Worm (Caenorhabditis elegans) whole organism, mixed stage, embryonic: ENCODE measurements around the gene sdz-33.
A peak's percentile ranks its signal among the peaks of the same experiment; 100 is the strongest.

Source experiments
- M03D4.4 ChIP-seq: sonication (generic microtip); optimal IDR thresholded peaks from 2 replicates; lab custom pipeline; 2017; ENCODE audit warnings: mild to moderate bottlenecking, missing genetic modification characterization, missing compliant biosample characterization
- bed-3 ChIP-seq: fragments of 200-800 bp; sonication (Bioruptor generic); optimal IDR thresholded peaks from 3 replicates; lab custom pipeline; 2018; ENCODE audit warnings: mild to moderate bottlenecking, missing genetic modification characterization, moderate library complexity, missing compliant biosample characterization
- blmp-1 ChIP-seq: fragments of 150-350 bp; optimal IDR thresholded peaks from 2 replicates; lab custom pipeline; 2014; ENCODE audit warnings: missing biosample characterization, missing genetic modification characterization
- ceh-39 ChIP-seq: fragments of 150-350 bp; optimal IDR thresholded peaks from 2 replicates; lab custom pipeline; 2014; ENCODE audit warnings: missing biosample characterization, missing genetic modification characterization
- ceh-43 ChIP-seq: fragments of 200-800 bp; sonication (Bioruptor generic); optimal IDR thresholded peaks from 2 replicates; lab custom pipeline; 2018; ENCODE audit warnings: mild to moderate bottlenecking, missing genetic modification characterization, moderate library complexity, missing compliant biosample characterization
- ceh-83 ChIP-seq: fragments of 200-800 bp; sonication (Bioruptor generic); optimal IDR thresholded peaks from 2 replicates; lab custom pipeline; 2018; ENCODE audit warnings: mild to moderate bottlenecking, missing genetic modification characterization, missing compliant biosample characterization
- ces-1 ChIP-seq: fragments of 150-350 bp; optimal IDR thresholded peaks from 2 replicates; lab custom pipeline; 2014; ENCODE audit warnings: missing biosample characterization, missing genetic modification reagents, missing genetic modification characterization
- cnd-1 ChIP-seq: fragments of 200-800 bp; sonication (Bioruptor generic); optimal IDR thresholded peaks from 2 replicates; lab custom pipeline; 2018; ENCODE audit warnings: mild to moderate bottlenecking, missing genetic modification characterization, missing compliant biosample characterization
- drap-1 ChIP-seq: fragments of 200-800 bp; sonication (Bioruptor generic); optimal IDR thresholded peaks from 3 replicates; lab custom pipeline; 2018; ENCODE audit warnings: mild to moderate bottlenecking, missing genetic modification characterization, missing compliant biosample characterization
- elt-1 ChIP-seq: sonication (generic microtip); optimal IDR thresholded peaks from 2 replicates; lab custom pipeline; 2017; ENCODE audit warnings: missing genetic modification characterization, mild to moderate bottlenecking, missing compliant biosample characterization, antibody characterized with exemption, moderate library complexity, borderline replicate concordance; ENCODE audit not compliant: insufficient read depth
- elt-3 ChIP-seq: fragments of 150-350 bp; optimal IDR thresholded peaks from 2 replicates; lab custom pipeline; 2014; ENCODE audit warnings: missing biosample characterization, missing genetic modification characterization
- flh-1 ChIP-seq: fragments of 200-800 bp; sonication (Bioruptor generic); optimal IDR thresholded peaks from 2 replicates; lab custom pipeline; 2018; ENCODE audit warnings: mild to moderate bottlenecking, missing genetic modification characterization, moderate library complexity, missing compliant biosample characterization
- ham-2 ChIP-seq: fragments of 200-800 bp; sonication (Bioruptor generic); optimal IDR thresholded peaks from 2 replicates; lab custom pipeline; 2018; ENCODE audit warnings: mild to moderate bottlenecking, missing genetic modification characterization, missing compliant biosample characterization
- hlh-1 ChIP-seq: fragments of 150-350 bp; optimal IDR thresholded peaks from 2 replicates; lab custom pipeline; 2014; ENCODE audit warnings: missing biosample characterization, missing genetic modification reagents, missing genetic modification characterization
- lin-13 ChIP-seq: fragments of 150-350 bp; optimal IDR thresholded peaks from 2 replicates; lab custom pipeline; 2014; ENCODE audit warnings: missing biosample characterization, missing genetic modification characterization
- lin-32 ChIP-seq: fragments of 200-800 bp; sonication (Bioruptor generic); optimal IDR thresholded peaks from 2 replicates; lab custom pipeline; 2018; ENCODE audit warnings: mild to moderate bottlenecking, missing genetic modification characterization, missing compliant biosample characterization
- lsy-2 ChIP-seq: fragments of 150-350 bp; optimal IDR thresholded peaks from 2 replicates; lab custom pipeline; 2014; ENCODE audit warnings: missing biosample characterization, missing genetic modification characterization
- mab-5 ChIP-seq: fragments of 150-350 bp; optimal IDR thresholded peaks from 2 replicates; lab custom pipeline; 2014; ENCODE audit warnings: missing biosample characterization, missing genetic modification characterization
- mep-1 ChIP-seq: fragments of 150-350 bp; optimal IDR thresholded peaks from 2 replicates; lab custom pipeline; 2017; ENCODE audit warnings: missing biosample characterization, missing genetic modification reagents, missing genetic modification characterization, inconsistent platforms
- mls-2 ChIP-seq: sonication (generic microtip); optimal IDR thresholded peaks from 2 replicates; lab custom pipeline; 2016; ENCODE audit warnings: mild to moderate bottlenecking, missing genetic modification characterization, moderate library complexity, missing compliant biosample characterization
- nhr-12 ChIP-seq: fragments of 150-350 bp; optimal IDR thresholded peaks from 2 replicates; lab custom pipeline; 2014; ENCODE audit warnings: missing biosample characterization, missing genetic modification characterization
- nhr-2 ChIP-seq: fragments of 150-350 bp; optimal IDR thresholded peaks from 2 replicates; lab custom pipeline; 2014; ENCODE audit warnings: missing biosample characterization, missing genetic modification characterization
- nhr-237 ChIP-seq: fragments of 150-350 bp; optimal IDR thresholded peaks from 2 replicates; lab custom pipeline; 2014; ENCODE audit warnings: missing biosample characterization, missing genetic modification characterization
- nhr-28 ChIP-seq: fragments of 150-350 bp; optimal IDR thresholded peaks from 2 replicates; lab custom pipeline; 2014; ENCODE audit warnings: missing biosample characterization, missing genetic modification characterization
- nhr-76 ChIP-seq: sonication (generic microtip); optimal IDR thresholded peaks from 2 replicates; lab custom pipeline; 2017; ENCODE audit warnings: missing biosample characterization, missing genetic modification characterization
- pha-4 ChIP-seq: fragments of 150-350 bp; optimal IDR thresholded peaks from 2 replicates; lab custom pipeline; 2018; ENCODE audit warnings: missing biosample characterization, missing genetic modification reagents, missing genetic modification characterization
- sem-2 ChIP-seq: fragments of 200-800 bp; sonication (Bioruptor generic); optimal IDR thresholded peaks from 2 replicates; lab custom pipeline; 2018; ENCODE audit warnings: mild to moderate bottlenecking, missing genetic modification characterization, missing compliant biosample characterization
- snpc-4 ChIP-seq: fragments of 150-350 bp; optimal IDR thresholded peaks from 2 replicates; lab custom pipeline; 2014; ENCODE audit warnings: missing biosample characterization, missing genetic modification characterization
- sptf-1 ChIP-seq: sonication (generic microtip); optimal IDR thresholded peaks from 2 replicates; lab custom pipeline; 2017; ENCODE audit warnings: mild to moderate bottlenecking, missing genetic modification characterization, moderate library complexity, missing compliant biosample characterization
- tbx-8 ChIP-seq: fragments of 200-800 bp; sonication (Bioruptor generic); optimal IDR thresholded peaks from 2 replicates; lab custom pipeline; 2018; ENCODE audit warnings: mild to moderate bottlenecking, missing genetic modification characterization, moderate library complexity, missing compliant biosample characterization
- unc-120 ChIP-seq: sonication (generic microtip); optimal IDR thresholded peaks from 2 replicates; lab custom pipeline; 2017; ENCODE audit warnings: missing genetic modification characterization, missing compliant biosample characterization; ENCODE audit not compliant: poor library complexity, severe bottlenecking
- unc-39 ChIP-seq: fragments of 150-350 bp; optimal IDR thresholded peaks from 2 replicates; lab custom pipeline; 2014; ENCODE audit warnings: missing biosample characterization, missing genetic modification characterization
- unc-62 ChIP-seq: fragments of 150-350 bp; optimal IDR thresholded peaks from 2 replicates; lab custom pipeline; 2014; ENCODE audit warnings: missing biosample characterization, missing genetic modification reagents, missing genetic modification characterization
- zip-8 ChIP-seq: fragments of 150-350 bp; optimal IDR thresholded peaks from 2 replicates; lab custom pipeline; 2014; ENCODE audit warnings: missing biosample characterization, missing genetic modification characterization
- ztf-11 ChIP-seq: fragments of 150-350 bp; optimal IDR thresholded peaks from 2 replicates; lab custom pipeline; 2014; ENCODE audit warnings: missing biosample characterization, missing genetic modification characterization

The sdz-33 gene

DNA sequence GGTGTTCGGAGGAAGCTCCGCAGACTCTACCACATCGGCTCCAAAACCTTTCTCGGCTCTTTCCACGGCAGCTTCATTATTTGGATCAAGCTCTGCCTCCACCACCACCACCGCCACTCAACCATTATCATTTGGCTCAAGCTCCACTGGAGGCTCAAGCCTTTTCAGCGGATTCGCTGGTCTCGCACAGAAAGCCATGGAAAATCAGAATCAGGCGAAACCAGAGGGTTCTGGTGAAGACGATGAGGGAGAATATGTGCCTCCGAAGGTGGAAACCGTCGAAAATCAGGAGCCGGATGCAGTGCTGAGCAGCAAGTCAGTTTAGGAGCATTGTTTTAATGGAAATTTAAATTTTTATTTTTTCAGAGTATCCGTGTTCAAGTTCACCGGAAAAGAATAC lies 9.8 kb downstream of the sdz-33 start:
- TF ChIP-seq nhr-12 (tag; lab: Kevin White, UChicago) (no peak), tbx-8 (GFP tag; lab: Kevin White, UChicago) (no peak), lsy-2 (no peak), bed-3 (GFP tag; lab: Kevin White, UChicago) (no peak), unc-39 (tag; lab: Kevin White, UChicago) (no peak), nhr-76 (no peak), ceh-39 (tag; lab: Kevin White, UChicago) (no peak), drap-1 (GFP tag; lab: Kevin White, UChicago) (no peak), ham-2 (GFP tag; lab: Kevin White, UChicago) (no peak), elt-1 (tag; lab: Kevin White, UChicago) (no peak), snpc-4 (no peak), sptf-1 (tag; lab: Kevin White, UChicago) (no peak), mep-1 (tag; lab: Kevin White, UChicago) (no peak)

DNA sequence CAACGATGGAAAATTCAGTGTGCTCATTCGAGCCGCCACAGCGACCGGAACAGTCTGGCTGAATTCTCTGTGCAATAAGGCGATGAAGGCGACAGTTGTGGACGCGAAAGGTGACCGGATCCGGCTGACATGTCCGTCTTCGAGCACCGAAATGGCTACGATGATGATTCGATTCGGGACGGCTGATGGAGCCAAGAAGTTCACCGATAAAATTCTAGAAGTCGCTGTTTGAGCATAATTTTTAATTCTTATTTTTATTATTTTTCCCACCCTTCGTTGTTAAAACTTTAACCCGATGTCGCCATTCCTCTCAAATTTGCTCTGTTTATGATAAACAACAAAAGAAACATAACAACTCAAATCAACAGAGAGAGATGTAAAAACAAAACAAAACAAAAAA lies 10.2 kb downstream of the sdz-33 start:
- TF ChIP-seq nhr-76 (no peak), pha-4 (no peak), unc-39 (tag; lab: Kevin White, UChicago) (no peak), drap-1 (GFP tag; lab: Kevin White, UChicago) (no peak), bed-3 (GFP tag; lab: Kevin White, UChicago) (no peak)

DNA sequence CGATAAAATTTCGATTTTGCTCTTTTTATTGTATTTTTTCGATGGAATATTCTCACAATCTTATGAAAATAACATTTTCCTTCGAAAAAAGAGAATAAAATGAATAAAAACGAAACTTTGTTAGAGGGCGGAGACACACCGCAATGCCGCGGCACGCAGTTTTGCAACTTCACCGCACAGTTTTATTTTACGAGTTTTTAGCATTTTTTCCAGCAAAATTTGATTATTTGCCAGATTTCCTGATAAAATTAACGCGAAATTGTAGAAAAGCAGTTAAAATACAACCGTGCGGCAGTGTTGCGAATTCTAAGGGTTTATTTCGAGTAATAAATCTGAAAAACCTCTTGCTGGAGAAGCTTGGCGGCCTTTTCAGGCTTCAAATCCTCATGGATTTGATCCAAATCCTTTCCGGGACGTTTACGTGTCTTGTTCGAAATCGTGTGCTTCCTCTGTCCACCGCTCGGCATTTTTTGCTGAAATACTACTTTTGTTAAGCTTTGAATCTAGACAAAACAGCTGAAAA lies 11.0 kb downstream of the sdz-33 start, which contains the start of gene znf-593:
Gene znf-593 (minus strand): TSS at position 473 of the 523 bp plus-strand sequence.
- TF ChIP-seq ham-2 (GFP tag; lab: Kevin White, UChicago) (no peak), elt-3 (tag; lab: Kevin White, UChicago) (no peak), ceh-39 (tag; lab: Kevin White, UChicago) (no peak), zip-8 (tag; lab: Kevin White, UChicago) (no peak), ztf-11 (no peak), unc-39 (tag; lab: Kevin White, UChicago) (no peak), lin-13 (peak; percentile 6), flh-1 (GFP tag; lab: Kevin White, UChicago) (no peak), nhr-237 (tag; lab: Kevin White, UChicago) (no peak), elt-1 (tag; lab: Kevin White, UChicago) (no peak), sptf-1 (tag; lab: Kevin White, UChicago) (peak; percentile 56), nhr-12 (tag; lab: Kevin White, UChicago) (no peak), unc-62 (GFP tag; lab: Kevin White, UChicago) (no peak), ceh-83 (peak; percentile 58), unc-120 (tag; lab: Kevin White, UChicago) (peak; percentile 12), cnd-1 (peak; percentile 29), mep-1 (tag; lab: Kevin White, UChicago) (no peak), tbx-8 (GFP tag; lab: Kevin White, UChicago) (no peak), snpc-4 (no peak), nhr-2 (no peak), nhr-28 (tag; lab: Kevin White, UChicago) (no peak), bed-3 (GFP tag; lab: Kevin White, UChicago) (no peak), lin-32 (no peak), mab-5 (no peak), mls-2 (tag; lab: Kevin White, UChicago) (no peak), hlh-1 (tag; lab: Kevin White, UChicago) (no peak), nhr-76 (no peak), M03D4.4 (tag; lab: Kevin White, UChicago) (peak; percentile 7), drap-1 (GFP tag; lab: Kevin White, UChicago) (no peak), pha-4 (no peak), blmp-1 (no peak), ces-1 (GFP tag; lab: Kevin White, UChicago) (no peak), ceh-43 (GFP tag; lab: Kevin White, UChicago) (no peak), sem-2 (GFP tag; lab: Kevin White, UChicago) (no peak), lsy-2 (no peak)
